Fruit fly (Drosophila melanogaster): ENCODE measurements around the gene RpS21.
A peak's percentile ranks its signal among the peaks of the same experiment; 100 is the strongest.

RpS21 gene

dm6 chr2L:2874542-2875194 lies 18.8 kb downstream of the RpS21 start, which contains the start of gene CG8814:
CG8814 (plus strand) TSS chr2L:2874890.
- TF ChIP-seq Lpt (GFP tag; optimal IDR thresholded peaks at IDR 0.05) (no peak), CG10267 (tag; optimal IDR thresholded peaks at IDR 0.05) (peak; percentile 76), CG12071 (GFP tag; optimal IDR thresholded peaks at IDR 0.05) (peak; percentile 34), cato (GFP tag; optimal IDR thresholded peaks at IDR 0.05; ENCODE audit: borderline replicate concordance) (peak; percentile 48), BEAF-32 (GFP tag; optimal IDR thresholded peaks at IDR 0.05) (peak; percentile 97), CG11247 (GFP tag; IDR thresholded peaks at IDR 0.05) (peak; percentile 63; the same call in 1 of the 2 replicates), stc (GFP tag; IDR thresholded peaks at IDR 0.05) (peak; percentile 20; the same call in 1 of the 2 replicates), CG17829 (tag; optimal IDR thresholded peaks at IDR 0.05) (peak; percentile 69), gce (GFP tag; IDR thresholded peaks at IDR 0.05) (no peak), CG7928 (GFP tag; optimal IDR thresholded peaks at IDR 0.05) (peak; percentile 90), Asciz (GFP tag; optimal IDR thresholded peaks at IDR 0.05) (no peak), sc (optimal IDR thresholded peaks at IDR 0.05) (no peak), sc (GFP tag; optimal IDR thresholded peaks at IDR 0.05) (peak; percentile 31), D19A (tag; optimal IDR thresholded peaks at IDR 0.05) (peak; percentile 75), CG33557 (GFP tag; optimal IDR thresholded peaks at IDR 0.05) (peak; percentile 40), ttk (GFP tag; IDR thresholded peaks at IDR 0.05) (no peak), CG3281 (GFP tag; optimal IDR thresholded peaks at IDR 0.05) (peak; percentile 58), Side (GFP tag; optimal IDR thresholded peaks at IDR 0.05) (no peak), jumu (GFP tag; optimal IDR thresholded peaks at IDR 0.05) (peak; percentile 43), dysf (GFP tag; IDR thresholded peaks at IDR 0.05) (peak; percentile 72; the same call in 2 of the 3 replicates), gem (tag; optimal IDR thresholded peaks at IDR 0.05) (peak; percentile 81), CG4617 (GFP tag; optimal IDR thresholded peaks at IDR 0.05; ENCODE audit: borderline replicate concordance) (no peak), CG17612 (GFP tag; IDR thresholded peaks at IDR 0.05) (no peak), Dek (tag; optimal IDR thresholded peaks at IDR 0.05) (peak; percentile 75), Bteb2 (GFP tag; optimal IDR thresholded peaks at IDR 0.05) (peak; percentile 33), seq (GFP tag; IDR thresholded peaks at IDR 0.05) (no peak), Ets65A (GFP tag) (peak; percentile 85), eve (GFP tag; optimal IDR thresholded peaks at IDR 0.05) (no peak), mld (GFP tag; IDR thresholded peaks at IDR 0.05; ENCODE audit: partially characterized antibody) (peak; percentile 68; the same call in 2 of the 3 replicates), CG2889 (GFP tag; IDR thresholded peaks at IDR 0.05) (no peak), wor (GFP tag; IDR thresholded peaks at IDR 0.05) (peak; percentile 23; the same call in 1 of the 2 replicates), kni (GFP tag; optimal IDR thresholded peaks at IDR 0.05) (peak; percentile 33), Nf-YC (tag; optimal IDR thresholded peaks at IDR 0.05) (peak; percentile 80), CG30403 (GFP tag; optimal IDR thresholded peaks at IDR 0.05) (peak; percentile 86), CG32532 (GFP tag; IDR thresholded peaks at IDR 0.05) (peak; percentile 79), CG12219 (GFP tag; optimal IDR thresholded peaks at IDR 0.05) (no peak), Doc2 (GFP tag; IDR thresholded peaks at IDR 0.05) (no peak), CG3726 (GFP tag; IDR thresholded peaks at IDR 0.05) (no peak), Rx (GFP tag; IDR thresholded peaks at IDR 0.05) (0 out of 2 replicates have a peak, but pooled peaks have one; percentile 43), Pdp1 (GFP tag; optimal IDR thresholded peaks at IDR 0.05) (peak in 1 of 2 experiments; percentile 44), sisA (GFP tag; IDR thresholded peaks at IDR 0.05) (peak; percentile 63), HLHmδ (GFP tag; optimal IDR thresholded peaks at IDR 0.05) (no peak), unpg (GFP tag; optimal IDR thresholded peaks at IDR 0.05) (peak; percentile 13), Ravus (GFP tag; IDR thresholded peaks at IDR 0.05) (no peak), Atf3 (GFP tag; optimal IDR thresholded peaks at IDR 0.05) (peak; percentile 8), pum (GFP tag; optimal IDR thresholded peaks at IDR 0.05) (no peak), CG11456 (GFP tag; IDR thresholded peaks at IDR 0.05) (peak; percentile 68; the same call in 2 of the 3 replicates), lab (GFP tag; optimal IDR thresholded peaks at IDR 0.05) (peak; percentile 75), zen (tag; optimal IDR thresholded peaks at IDR 0.05) (peak; percentile 52), Dref (GFP tag; IDR thresholded peaks at IDR 0.05) (peak; percentile 76)

Measured in whole organism, embryonic.